Fruit fly (Drosophila melanogaster): ENCODE results near the gene gish.
A peak's percentile ranks its signal among the peaks of the same experiment; 100 is the strongest.

gish gene

DNA sequence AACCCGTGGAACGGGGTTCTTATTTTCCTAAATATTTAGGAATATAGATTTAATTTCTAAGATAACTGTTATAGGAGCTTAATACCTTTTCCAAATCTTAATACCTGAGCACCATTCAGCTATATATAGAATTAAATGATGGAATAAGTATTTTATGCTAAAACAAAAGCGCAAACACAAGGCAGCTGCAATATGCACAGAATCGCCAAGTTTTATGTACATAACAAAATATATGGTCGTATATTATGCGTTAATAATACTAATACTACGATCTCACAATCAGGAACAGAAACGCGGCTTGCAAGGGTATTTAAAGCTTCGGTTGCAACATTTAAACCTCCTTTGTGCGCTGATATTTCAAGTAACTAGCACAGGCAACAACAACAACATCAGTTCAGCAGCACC lies 37.5 kb upstream of the gish start:
- TF ChIP-seq Clk (GFP tag; optimal IDR thresholded peaks at IDR 0.05) (no peak), toe (GFP tag; optimal IDR thresholded peaks at IDR 0.05) (no peak), CG11617 (GFP tag; optimal IDR thresholded peaks at IDR 0.05) (no peak), pad (GFP tag; optimal IDR thresholded peaks at IDR 0.05) (no peak), bab1 (GFP tag; optimal IDR thresholded peaks at IDR 0.05) (no peak), Crg-1 (GFP tag; optimal IDR thresholded peaks at IDR 0.05) (no peak), cic (GFP tag; optimal IDR thresholded peaks at IDR 0.05) (no peak), CG1620 (GFP tag; optimal IDR thresholded peaks at IDR 0.05) (no peak), cnc (optimal IDR thresholded peaks at IDR 0.05) (no peak), tj (GFP tag; optimal IDR thresholded peaks at IDR 0.05) (no peak)

dm6 chr3R:16235215-16235937 lies 36.9 kb upstream of the gish start:
- TF ChIP-seq CG11617 (GFP tag; optimal IDR thresholded peaks at IDR 0.05) (no peak), ovo (GFP tag; optimal IDR thresholded peaks at IDR 0.05) (peak; percentile 22), kay (GFP tag; ENCODE audit: borderline replicate concordance) (peak; percentile 95), bab1 (GFP tag; optimal IDR thresholded peaks at IDR 0.05) (peak; percentile 2), CG5204 (GFP tag; optimal IDR thresholded peaks at IDR 0.05) (no peak), toe (GFP tag; optimal IDR thresholded peaks at IDR 0.05) (peak; percentile 59), Hr96 (GFP tag; optimal IDR thresholded peaks at IDR 0.05) (peak; percentile 61), CG7045 (GFP tag; optimal IDR thresholded peaks at IDR 0.05) (no peak), CG1620 (GFP tag; optimal IDR thresholded peaks at IDR 0.05) (no peak), cnc (optimal IDR thresholded peaks at IDR 0.05) (no peak), CG14711 (tag; optimal IDR thresholded peaks at IDR 0.05) (no peak), cic (GFP tag; optimal IDR thresholded peaks at IDR 0.05) (peak; percentile 91), Clk (GFP tag; optimal IDR thresholded peaks at IDR 0.05) (peak; percentile 48), Mnt (GFP tag; optimal IDR thresholded peaks at IDR 0.05) (peak; percentile 75), CG33017 (tag; optimal IDR thresholded peaks at IDR 0.05) (no peak), CG7101 (tag; optimal IDR thresholded peaks at IDR 0.05) (no peak), CG12768 (GFP tag; optimal IDR thresholded peaks at IDR 0.05) (peak; percentile 47), pad (GFP tag; optimal IDR thresholded peaks at IDR 0.05) (peak; percentile 27), tj (GFP tag; optimal IDR thresholded peaks at IDR 0.05) (no peak), Crg-1 (GFP tag; optimal IDR thresholded peaks at IDR 0.05) (peak; percentile 12)

- TF ChIP-seq CG7101 (tag; optimal IDR thresholded peaks at IDR 0.05): peak; percentile 91
- TF ChIP-seq CG5204 (GFP tag; optimal IDR thresholded peaks at IDR 0.05): peak; percentile 38
- TF ChIP-seq CG7045 (GFP tag; optimal IDR thresholded peaks at IDR 0.05): peak; percentile 96
- peak; percentile 42 for TF ChIP-seq bab1 (GFP tag; optimal IDR thresholded peaks at IDR 0.05)
- TF ChIP-seq CG12768 (GFP tag; optimal IDR thresholded peaks at IDR 0.05): peak; percentile 87
- peak; percentile 92 for TF ChIP-seq CG33017 (tag; optimal IDR thresholded peaks at IDR 0.05)
- peak; percentile 72 for TF ChIP-seq Hr96 (GFP tag; optimal IDR thresholded peaks at IDR 0.05)
- peak; percentile 73 for TF ChIP-seq tj (GFP tag; optimal IDR thresholded peaks at IDR 0.05)
- peak; percentile 52 for TF ChIP-seq toe (GFP tag; optimal IDR thresholded peaks at IDR 0.05)
- peak; percentile 99 for TF ChIP-seq CG11617 (GFP tag; optimal IDR thresholded peaks at IDR 0.05)
- TF ChIP-seq CG14711 (tag; optimal IDR thresholded peaks at IDR 0.05): peak; percentile 87
- no peak for TF ChIP-seq Crg-1 (GFP tag; optimal IDR thresholded peaks at IDR 0.05)
- TF ChIP-seq CG1620 (GFP tag; optimal IDR thresholded peaks at IDR 0.05): peak; percentile 12
- peak; percentile 35 for TF ChIP-seq ovo (GFP tag; optimal IDR thresholded peaks at IDR 0.05)
- TF ChIP-seq Mnt (GFP tag; optimal IDR thresholded peaks at IDR 0.05): peak; percentile 88
- no peak for TF ChIP-seq cnc (optimal IDR thresholded peaks at IDR 0.05)
- TF ChIP-seq cic (GFP tag; optimal IDR thresholded peaks at IDR 0.05): peak; percentile 89
- no peak for TF ChIP-seq pad (GFP tag; optimal IDR thresholded peaks at IDR 0.05)
- peak; percentile 58 for TF ChIP-seq Clk (GFP tag; optimal IDR thresholded peaks at IDR 0.05)
- no peak for TF ChIP-seq kay (GFP tag; ENCODE audit: borderline replicate concordance)
These were observed 36.1 kb upstream of the gish start for dm6 chr3R:16235941-16236712.

dm6 chr3R:16236713-16237641 lies 35.3 kb upstream of the gish start:
- TF ChIP-seq toe (GFP tag; optimal IDR thresholded peaks at IDR 0.05): peak; percentile 69
- peak; percentile 87 for TF ChIP-seq ovo (GFP tag; optimal IDR thresholded peaks at IDR 0.05)
- TF ChIP-seq Crg-1 (GFP tag; optimal IDR thresholded peaks at IDR 0.05): peak; percentile 85
- peak; percentile 96 for TF ChIP-seq CG11617 (GFP tag; optimal IDR thresholded peaks at IDR 0.05)
- TF ChIP-seq CG12768 (GFP tag; optimal IDR thresholded peaks at IDR 0.05): peak; percentile 96
- peak; percentile 79 for TF ChIP-seq Clk (GFP tag; optimal IDR thresholded peaks at IDR 0.05)
- peak; percentile 63 for TF ChIP-seq CG1620 (GFP tag; optimal IDR thresholded peaks at IDR 0.05)
- peak; percentile 99 for TF ChIP-seq CG7101 (tag; optimal IDR thresholded peaks at IDR 0.05)
- peak; percentile 97 for TF ChIP-seq pad (GFP tag; optimal IDR thresholded peaks at IDR 0.05)
- TF ChIP-seq CG7045 (GFP tag; optimal IDR thresholded peaks at IDR 0.05): peak; percentile 95
- TF ChIP-seq tj (GFP tag; optimal IDR thresholded peaks at IDR 0.05): peak; percentile 84
- peak; percentile 99 for TF ChIP-seq kay (GFP tag; ENCODE audit: borderline replicate concordance)
- peak; percentile 38 for TF ChIP-seq Hr96 (GFP tag; optimal IDR thresholded peaks at IDR 0.05)
- TF ChIP-seq CG5204 (GFP tag; optimal IDR thresholded peaks at IDR 0.05): peak; percentile 83
- TF ChIP-seq CG33017 (tag; optimal IDR thresholded peaks at IDR 0.05): peak; percentile 99
- TF ChIP-seq CG14711 (tag; optimal IDR thresholded peaks at IDR 0.05): peak; percentile 97
- no peak for TF ChIP-seq cnc (optimal IDR thresholded peaks at IDR 0.05)
- TF ChIP-seq Mnt (GFP tag; optimal IDR thresholded peaks at IDR 0.05): peak; percentile 25
- TF ChIP-seq bab1 (GFP tag; optimal IDR thresholded peaks at IDR 0.05): peak; percentile 98
- TF ChIP-seq cic (GFP tag; optimal IDR thresholded peaks at IDR 0.05): peak; percentile 78
